Fruit fly (Drosophila melanogaster) Kc167 (cell line): ENCODE data around the gene Sld5.

Experiments
- h ChIP-seq: fragments of >200 bp; optimal IDR thresholded peaks from 3 replicates; lab custom pipeline; 2018; ENCODE audit warnings: missing external identifiers
- psq ChIP-seq: fragments of >200 bp; optimal IDR thresholded peaks from 2 replicates; lab custom pipeline; 2017; ENCODE audit warnings: missing external identifiers
- ttk ChIP-seq: sonication (Bioruptor generic); optimal IDR thresholded peaks from 2 replicates; lab custom pipeline; 2017; ENCODE audit warnings: missing external identifiers

DNA sequence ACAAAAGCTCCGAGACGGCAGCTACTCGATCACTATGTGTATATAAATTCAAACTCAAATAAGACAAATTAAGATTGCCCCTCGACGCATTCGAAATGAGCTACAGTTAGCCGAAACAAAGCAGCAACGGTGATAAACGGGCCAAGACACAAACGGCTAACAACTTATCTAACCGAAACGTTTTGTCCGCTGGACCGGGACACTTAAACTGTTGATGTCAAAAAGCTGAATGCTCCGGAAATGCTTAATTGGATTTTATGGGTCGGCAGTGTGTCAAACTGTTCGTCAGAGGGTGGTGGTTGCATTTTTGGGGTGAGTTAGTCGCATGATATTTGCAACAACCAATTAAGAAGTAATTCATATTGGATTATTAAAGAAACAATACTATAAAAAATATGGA, 49.0 kb downstream of the Sld5 start:
- no peak for TF ChIP-seq ttk (lab: Kevin White, UChicago)
- TF ChIP-seq h (lab: Kevin White, UChicago) = no peak
- TF ChIP-seq psq (lab: Kevin White, UChicago) = no peak
